Worm (Caenorhabditis elegans) whole organism, L1 larva: ENCODE data around the gene farl-11.

Experiments
- F16B12.6 ChIP-seq: fragments of 150-350 bp; optimal IDR thresholded peaks from 2 replicates; lab custom pipeline; 2014; ENCODE audit warnings: missing biosample characterization, missing genetic modification characterization
- Y116A8C.19 ChIP-seq: sonication (generic microtip); optimal IDR thresholded peaks from 2 replicates; lab custom pipeline; 2016; ENCODE audit warnings: missing compliant biosample characterization, missing genetic modification characterization, borderline replicate concordance
- ama-1 ChIP-seq: fragments of 150-350 bp; optimal IDR thresholded peaks from 2 replicates; lab custom pipeline; 2014
- blmp-1 ChIP-seq: fragments of 150-350 bp; optimal IDR thresholded peaks from 2 replicates; lab custom pipeline; 2014; ENCODE audit warnings: missing biosample characterization, missing genetic modification characterization
- ceh-82 ChIP-seq, 3 experiments: fragments of 150-350 bp in 1 of 3; sonication (generic microtip) in 2 of 3; optimal IDR thresholded peaks; 2 replicates each; lab custom pipeline; 2014 to 2017; ENCODE audit warnings: missing biosample characterization in 3 of 3, missing genetic modification characterization in 3 of 3
- ceh-90 ChIP-seq: sonication (generic microtip); optimal IDR thresholded peaks from 2 replicates; lab custom pipeline; 2016; ENCODE audit warnings: missing genetic modification characterization, missing compliant biosample characterization
- ces-1 ChIP-seq: fragments of 150-350 bp; optimal IDR thresholded peaks from 2 replicates; lab custom pipeline; 2014; ENCODE audit warnings: missing biosample characterization, missing genetic modification reagents, missing genetic modification characterization
- dsc-1 ChIP-seq: sonication (generic microtip); optimal IDR thresholded peaks from 2 replicates; lab custom pipeline; 2016; ENCODE audit warnings: mild to moderate bottlenecking, missing genetic modification characterization, missing compliant biosample characterization
- efl-1 ChIP-seq, 4 experiments: fragments of 150-350 bp; optimal IDR thresholded peaks in 3 of 4; peaks in 1 of 4; 1 replicate in 1 of 4; 2 replicates in 3 of 4; lab custom pipeline; 2014; ENCODE audit warnings: missing biosample characterization in 2 of 4, missing genetic modification characterization in 2 of 4, missing genetic modification reagents in 2 of 4
- ets-5 ChIP-seq: fragments of 200-800 bp; sonication (Bioruptor generic); IDR thresholded peaks from 2 replicates; pipeline ENCODE4 v1.3.6; 2022; ENCODE audit warnings: missing genetic modification characterization, missing compliant biosample characterization
- fkh-4 ChIP-seq: sonication (generic microtip); optimal IDR thresholded peaks from 2 replicates; lab custom pipeline; 2016; ENCODE audit warnings: missing compliant biosample characterization, missing genetic modification characterization, borderline replicate concordance
- fkh-8 ChIP-seq: sonication (generic microtip); optimal IDR thresholded peaks from 2 replicates; lab custom pipeline; 2016; ENCODE audit warnings: mild to moderate bottlenecking, missing genetic modification characterization, missing compliant biosample characterization
- grh-1 ChIP-seq: fragments of 200-800 bp; sonication (Bioruptor generic); IDR thresholded peaks from 2 replicates; pipeline ENCODE4 v1.3.6; 2022; ENCODE audit warnings: missing genetic modification reagents, missing genetic modification characterization, missing compliant biosample characterization
- hlh-4 ChIP-seq: sonication (generic microtip); optimal IDR thresholded peaks from 2 replicates; lab custom pipeline; 2016; ENCODE audit warnings: mild to moderate bottlenecking, missing genetic modification characterization, missing compliant biosample characterization
- irx-1 ChIP-seq: sonication (generic microtip); optimal IDR thresholded peaks from 2 replicates; lab custom pipeline; 2016; ENCODE audit warnings: missing genetic modification characterization, missing compliant biosample characterization
- jun-1 ChIP-seq: fragments of 150-350 bp; optimal IDR thresholded peaks from 2 replicates; lab custom pipeline; 2014; ENCODE audit warnings: missing biosample characterization, missing genetic modification reagents, missing genetic modification characterization
- lin-35 ChIP-seq, 2 experiments: fragments of 150-350 bp; optimal IDR thresholded peaks; 2 replicates each; lab custom pipeline; 2014; ENCODE audit warnings: missing biosample characterization in 2 of 2, missing genetic modification characterization in 2 of 2, missing genetic modification reagents in 2 of 2
- lir-3 ChIP-seq: sonication (generic microtip); optimal IDR thresholded peaks from 2 replicates; lab custom pipeline; 2016; ENCODE audit warnings: mild to moderate bottlenecking, missing genetic modification characterization, moderate library complexity, missing compliant biosample characterization; ENCODE audit not compliant: poor library complexity
- mab-9 ChIP-seq: fragments of 200-800 bp; sonication (Bioruptor generic); IDR thresholded peaks from 2 replicates; pipeline ENCODE4 v1.3.6; 2022; ENCODE audit warnings: missing genetic modification reagents, missing genetic modification characterization, missing compliant biosample characterization
- mep-1 ChIP-seq: fragments of 150-350 bp; optimal IDR thresholded peaks from 2 replicates; lab custom pipeline; 2014; ENCODE audit warnings: missing biosample characterization, missing genetic modification characterization
- nhr-20 ChIP-seq: sonication (generic microtip); optimal IDR thresholded peaks from 2 replicates; lab custom pipeline; 2016; ENCODE audit warnings: mild to moderate bottlenecking, missing genetic modification characterization, missing compliant biosample characterization
- nhr-47 ChIP-seq: sonication (generic microtip); optimal IDR thresholded peaks from 2 replicates; lab custom pipeline; 2016; ENCODE audit warnings: mild to moderate bottlenecking, missing genetic modification characterization, moderate library complexity, missing compliant biosample characterization
- nhr-71 ChIP-seq: sonication (generic microtip); optimal IDR thresholded peaks from 2 replicates; lab custom pipeline; 2016; ENCODE audit warnings: mild to moderate bottlenecking, missing genetic modification characterization, moderate library complexity, missing compliant biosample characterization
- nhr-76 ChIP-seq: sonication (generic microtip); optimal IDR thresholded peaks from 2 replicates; lab custom pipeline; 2017; ENCODE audit warnings: missing biosample characterization, missing genetic modification characterization
- nhr-77 ChIP-seq: fragments of 150-350 bp; optimal IDR thresholded peaks from 2 replicates; lab custom pipeline; 2014; ENCODE audit warnings: missing biosample characterization, missing genetic modification characterization
- nhr-85 ChIP-seq: sonication (generic microtip); peaks from one replicate; lab custom pipeline; 2016; ENCODE audit warnings: missing genetic modification characterization, inconsistent platforms, missing compliant biosample characterization
- rnt-1 ChIP-seq: sonication (generic microtip); optimal IDR thresholded peaks from 2 replicates; lab custom pipeline; 2016; ENCODE audit warnings: mild to moderate bottlenecking, missing genetic modification characterization, moderate library complexity, missing compliant biosample characterization
- snpc-4 ChIP-seq: fragments of 150-350 bp; optimal IDR thresholded peaks from 2 replicates; lab custom pipeline; 2014; ENCODE audit warnings: missing biosample characterization, missing genetic modification characterization
- snu-23 ChIP-seq: sonication (generic microtip); optimal IDR thresholded peaks from 2 replicates; lab custom pipeline; 2016; ENCODE audit warnings: missing genetic modification characterization, missing compliant biosample characterization
- tlp-1 ChIP-seq: fragments of 150-350 bp; optimal IDR thresholded peaks from 2 replicates; lab custom pipeline; 2014; ENCODE audit warnings: missing biosample characterization, missing genetic modification characterization
- unc-62 ChIP-seq: fragments of 150-350 bp; optimal IDR thresholded peaks from 2 replicates; lab custom pipeline; 2014; ENCODE audit warnings: missing biosample characterization, missing genetic modification reagents, missing genetic modification characterization
- unc-86 ChIP-seq: sonication (generic microtip); optimal IDR thresholded peaks from 2 replicates; lab custom pipeline; 2016; ENCODE audit warnings: missing genetic modification characterization, missing compliant biosample characterization
- vab-15 ChIP-seq: sonication (generic microtip); optimal IDR thresholded peaks from 2 replicates; lab custom pipeline; 2017; ENCODE audit warnings: missing genotype, mild to moderate bottlenecking, missing genetic modification characterization, missing compliant biosample characterization
- zag-1 ChIP-seq: fragments of 150-350 bp; optimal IDR thresholded peaks from 2 replicates; lab custom pipeline; 2014; ENCODE audit warnings: missing biosample characterization, missing genetic modification characterization
- zip-4 ChIP-seq: fragments of 200-800 bp; sonication (Bioruptor generic); optimal IDR thresholded peaks from 2 replicates; lab custom pipeline; 2018; ENCODE audit warnings: mild to moderate bottlenecking, missing genetic modification characterization, moderate library complexity, missing compliant biosample characterization
- ztf-11 ChIP-seq, 2 experiments: sonication (generic microtip); optimal IDR thresholded peaks; 2 replicates each; lab custom pipeline; 2016 to 2017; ENCODE audit warnings: missing genetic modification characterization in 2 of 2, missing biosample characterization in 1 of 2, missing compliant biosample characterization in 1 of 2

farl-11 gene

DNA sequence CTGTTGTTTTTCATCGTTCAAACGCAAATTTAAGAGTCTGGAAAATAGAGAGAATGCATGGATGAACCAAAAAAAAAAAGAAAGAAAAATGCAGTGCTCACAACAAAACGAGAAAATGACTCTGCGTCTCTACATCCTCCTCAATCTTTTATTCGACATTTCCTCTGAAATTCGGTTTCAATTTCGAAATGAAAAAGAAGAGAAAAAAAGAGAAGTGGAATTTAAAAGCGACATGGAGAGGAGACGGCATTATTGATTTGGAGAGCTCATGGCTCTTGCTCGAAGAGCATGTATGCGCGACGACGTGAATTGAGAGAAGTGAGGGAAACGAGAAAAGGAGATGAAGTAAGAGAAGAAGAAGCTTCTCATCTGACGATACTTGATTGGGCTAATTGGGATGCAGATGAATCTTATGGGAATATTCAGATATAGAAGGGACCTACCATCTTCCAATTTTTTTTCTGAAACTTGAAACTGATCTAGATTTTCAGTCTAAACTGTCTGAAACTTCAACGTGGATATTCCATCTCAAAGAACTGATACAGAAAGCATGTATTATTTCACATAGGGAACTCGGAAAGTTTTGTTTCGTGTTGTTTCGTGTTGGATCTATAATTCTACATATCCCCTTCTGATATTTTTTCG lies 6.3 kb upstream of the farl-11 start (continued):
- TF ChIP-seq fkh-4 (no peak), ets-5 (GFP tag; lab: Robert Waterston, UW) (no peak), mep-1 (no peak), ces-1 (GFP tag; lab: Kevin White, UChicago) (no peak), jun-1 (tag; lab: Kevin White, UChicago) (no peak), fkh-8 (tag; lab: Kevin White, UChicago) (peak; percentile 34), ceh-82 (tag; optimal IDR thresholded peaks at IDR 0.05; lab: Kevin White, UChicago) (peak in 2 of 3 experiments; percentile 20 to 44), dsc-1 (tag; lab: Kevin White, UChicago) (no peak), zip-4 (GFP tag; lab: Kevin White, UChicago) (no peak)

DNA sequence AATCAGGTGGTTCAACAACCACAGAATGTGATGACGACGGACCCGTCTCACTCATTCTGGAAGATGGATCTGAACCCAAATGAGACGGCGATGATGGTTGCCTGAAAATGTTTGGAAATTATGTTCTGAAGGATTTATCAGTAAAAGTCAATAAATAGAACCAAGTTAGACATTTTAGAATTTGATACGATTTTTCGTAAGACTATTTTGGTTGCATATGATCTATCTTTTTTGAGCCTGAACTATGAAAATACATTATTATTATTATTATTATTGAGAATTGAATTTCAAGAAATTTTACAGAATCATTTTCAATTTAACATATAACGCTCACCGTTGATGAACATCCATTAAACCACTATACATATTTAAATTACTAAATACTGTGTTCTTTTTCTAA lies 5.1 kb upstream of the farl-11 start, which contains the start of gene F10E7.9:
TSS of gene F10E7.9 (minus strand) at position 101 of the 400 bp plus-strand sequence.
- no peak for TF ChIP-seq vab-15 (tag; lab: Kevin White, UChicago)
- no peak for TF ChIP-seq nhr-47 (tag; lab: Kevin White, UChicago)
- TF ChIP-seq ceh-90 (tag; lab: Kevin White, UChicago), result no peak
- TF ChIP-seq efl-1 (optimal IDR thresholded peaks at IDR 0.05; lab: Kevin White, UChicago), result no peak
- TF ChIP-seq efl-1 (GFP tag; optimal IDR thresholded peaks at IDR 0.05 in 1 of 2; lab: Kevin White, UChicago), result no peak
- no peak for TF ChIP-seq Y116A8C.19 (tag; lab: Kevin White, UChicago)
- TF ChIP-seq irx-1 (tag; lab: Kevin White, UChicago), result no peak

DNA sequence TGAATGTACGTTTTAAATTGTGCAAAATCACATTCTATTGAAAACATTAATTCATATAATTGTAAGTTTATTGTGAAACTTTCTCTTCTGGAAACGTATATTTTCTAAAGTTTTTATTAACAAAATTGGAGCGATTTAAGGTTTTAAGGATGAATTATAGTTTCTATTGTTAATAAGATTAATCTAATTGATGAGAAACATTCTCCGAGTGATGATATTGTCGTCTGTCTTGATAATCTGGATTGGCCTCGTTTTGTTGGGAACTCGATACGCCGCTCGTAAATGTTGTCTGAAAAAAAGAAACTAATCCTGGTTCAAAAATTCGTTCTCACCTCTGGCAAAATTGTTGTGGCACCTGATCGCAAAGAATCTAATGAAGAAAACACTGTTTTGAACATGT lies 1.5 kb upstream of the farl-11 start:
- TF ChIP-seq rnt-1 (tag; lab: Kevin White, UChicago), result no peak
- TF ChIP-seq nhr-20 (tag; lab: Kevin White, UChicago), result no peak
- no peak for TF ChIP-seq nhr-71 (tag; lab: Kevin White, UChicago)
- no peak for TF ChIP-seq vab-15 (tag; lab: Kevin White, UChicago)
- no peak for TF ChIP-seq unc-62
- no peak for TF ChIP-seq nhr-47 (tag; lab: Kevin White, UChicago)
- TF ChIP-seq nhr-76 (tag; lab: Kevin White, UChicago), result no peak
- TF ChIP-seq efl-1 (optimal IDR thresholded peaks at IDR 0.05; lab: Kevin White, UChicago), result no peak
- TF ChIP-seq efl-1 (GFP tag; optimal IDR thresholded peaks at IDR 0.05 in 1 of 2; lab: Kevin White, UChicago), result no peak

DNA sequence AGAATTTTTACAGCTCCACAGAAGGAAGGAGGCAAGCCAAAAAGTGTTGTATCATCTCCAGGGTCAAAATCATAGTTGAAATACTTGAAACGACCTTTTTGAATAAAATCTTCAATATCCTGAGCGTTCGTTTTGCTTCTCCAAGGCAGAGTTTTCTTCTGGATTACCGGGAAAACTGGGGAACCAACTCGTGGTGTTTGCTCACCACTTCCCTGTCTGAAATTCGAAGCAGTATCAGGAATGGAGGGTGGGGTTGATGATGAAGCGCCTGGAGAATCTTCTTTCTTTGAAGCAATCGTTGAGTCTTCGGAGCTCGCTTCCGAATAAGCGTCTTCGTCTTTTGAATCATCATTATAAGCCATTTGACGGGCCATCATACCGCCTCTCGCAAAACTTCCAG lies 1.7 kb downstream of the farl-11 start:
- TF ChIP-seq grh-1 (GFP tag; lab: Robert Waterston, UW) (no peak), efl-1 (optimal IDR thresholded peaks at IDR 0.05; lab: Kevin White, UChicago) (no peak), efl-1 (GFP tag; optimal IDR thresholded peaks at IDR 0.05 in 1 of 2; lab: Kevin White, UChicago) (no peak), mab-9 (GFP tag; lab: Robert Waterston, UW) (no peak), ztf-11 (tag; optimal IDR thresholded peaks at IDR 0.05; lab: Kevin White, UChicago) (no peak), lin-35 (GFP tag; optimal IDR thresholded peaks at IDR 0.05; lab: Kevin White, UChicago) (no peak), ama-1 (lab: Kevin White, UChicago) (no peak), nhr-85 (tag; lab: Kevin White, UChicago) (no peak), rnt-1 (tag; lab: Kevin White, UChicago) (no peak), F16B12.6 (no peak), nhr-77 (no peak), tlp-1 (tag; lab: Kevin White, UChicago) (no peak), unc-86 (tag; lab: Kevin White, UChicago) (no peak), lir-3 (tag; lab: Kevin White, UChicago) (no peak), nhr-71 (tag; lab: Kevin White, UChicago) (no peak), zag-1 (tag; lab: Kevin White, UChicago) (no peak), hlh-4 (no peak)

ce11 chrII:7102288-7102687 lies 2.5 kb downstream of the farl-11 start:
- TF ChIP-seq snu-23 (GFP tag; lab: Kevin White, UChicago) (peak; percentile 22), blmp-1 (peak; percentile 17), snpc-4 (tag; lab: Kevin White, UChicago) (no peak), nhr-71 (tag; lab: Kevin White, UChicago) (peak; percentile 21)
